Fruit fly (Drosophila melanogaster): Measurements from ENCODE around the gene cona.

cona gene

DNA sequence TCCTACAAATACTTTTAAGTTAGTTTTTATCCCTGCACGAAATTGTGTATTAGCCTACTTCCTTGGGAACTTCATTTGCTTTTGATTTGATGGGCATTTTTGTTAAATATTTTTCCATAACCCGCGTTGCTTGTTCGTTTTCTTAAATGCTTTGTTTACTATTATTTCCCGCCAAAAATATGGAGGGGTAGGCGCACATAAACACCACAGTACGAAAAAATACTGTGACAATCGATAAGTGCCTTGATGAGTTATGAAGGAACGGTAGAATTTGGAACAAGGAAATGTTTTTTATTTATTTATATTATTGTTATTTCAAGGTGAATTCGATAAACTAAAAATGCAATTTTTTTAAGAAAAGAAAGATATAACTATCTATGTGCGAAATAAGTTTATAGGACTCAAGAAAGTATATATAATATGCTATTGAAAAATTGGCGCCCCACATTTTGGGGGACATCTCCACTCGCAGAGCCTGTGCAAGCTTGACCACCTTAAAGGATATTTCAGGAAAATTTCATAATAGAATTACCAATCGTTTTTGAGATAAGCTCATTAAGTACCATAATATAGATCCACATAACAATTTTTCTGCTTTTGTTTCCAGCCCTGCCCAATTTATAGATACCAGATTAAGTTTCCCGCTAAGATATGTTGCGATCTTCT, 19.5 kb upstream of the cona start, which contains the start of the genes WRNexo and Nup43 (continued):
- TF ChIP-seq CG34376 (GFP tag; optimal IDR thresholded peaks at IDR 0.05) (no peak), Rx (GFP tag; IDR thresholded peaks at IDR 0.05) (0 out of 2 replicates have a peak, but pooled peaks have one; percentile 20), CG7357 (GFP tag; IDR thresholded peaks at IDR 0.05) (0 out of 3 replicates have a peak, but pooled peaks have one; percentile 23), HLHmδ (GFP tag; optimal IDR thresholded peaks at IDR 0.05) (no peak), CG4707 (GFP tag; optimal IDR thresholded peaks at IDR 0.05) (no peak), CG4730 (GFP tag; IDR thresholded peaks at IDR 0.05) (no peak), CG7271 (tag; optimal IDR thresholded peaks at IDR 0.05) (no peak), Meics (GFP tag; optimal IDR thresholded peaks at IDR 0.05) (peak; percentile 42), bcd (GFP tag; optimal IDR thresholded peaks at IDR 0.05) (peak; percentile 55), wdn (GFP tag; IDR thresholded peaks at IDR 0.05) (no peak), CG11085 (GFP tag; IDR thresholded peaks at IDR 0.05) (no peak), Ets65A (GFP tag) (peak; percentile 89), CG11560 (tag; IDR thresholded peaks at IDR 0.05) (no peak), Doc2 (GFP tag; IDR thresholded peaks at IDR 0.05) (no peak), nom (GFP tag; optimal IDR thresholded peaks at IDR 0.05) (no peak), CG4404 (GFP tag; IDR thresholded peaks at IDR 0.05) (peak; percentile 30; the same call in 1 of the 2 replicates), salm (tag; optimal IDR thresholded peaks at IDR 0.05) (no peak), Myb (GFP tag; optimal IDR thresholded peaks at IDR 0.05) (no peak), gsb (GFP tag; IDR thresholded peaks at IDR 0.05) (no peak), MBD-R2 (GFP tag; IDR thresholded peaks at IDR 0.05) (no peak), ato (GFP tag; IDR thresholded peaks at IDR 0.05; ENCODE audit: partially characterized antibody) (no peak), tgo (GFP tag; IDR thresholded peaks at IDR 0.05) (no peak), CG15269 (tag; optimal IDR thresholded peaks at IDR 0.05) (no peak), zf30C (GFP tag; optimal IDR thresholded peaks at IDR 0.05) (no peak), H15 (GFP tag; IDR thresholded peaks at IDR 0.05) (0 out of 3 replicates have a peak, but pooled peaks have one; percentile 31), CG9797 (GFP tag; optimal IDR thresholded peaks at IDR 0.05) (peak; percentile 60), CG3847 (GFP tag; IDR thresholded peaks at IDR 0.05) (peak; percentile 57), CG1233 (GFP tag; optimal IDR thresholded peaks at IDR 0.05) (no peak), CG12155 (GFP tag; optimal IDR thresholded peaks at IDR 0.05) (peak; percentile 40), CG10654 (GFP tag; optimal IDR thresholded peaks at IDR 0.05) (peak; percentile 25), CG12104 (GFP tag; optimal IDR thresholded peaks at IDR 0.05) (no peak), mld (GFP tag; IDR thresholded peaks at IDR 0.05; ENCODE audit: partially characterized antibody) (no peak), tap (tag; optimal IDR thresholded peaks at IDR 0.05) (no peak), ase (GFP tag; IDR thresholded peaks at IDR 0.05) (no peak), Opbp (GFP tag; IDR thresholded peaks at IDR 0.05; ENCODE audit: partially characterized antibody) (no peak), CG9609 (GFP tag; optimal IDR thresholded peaks at IDR 0.05) (peak; percentile 29), mam (GFP tag; optimal IDR thresholded peaks at IDR 0.05) (peak; percentile 61), gcm (GFP tag; optimal IDR thresholded peaks at IDR 0.05) (no peak), CrebB (tag; optimal IDR thresholded peaks at IDR 0.05) (no peak), insv (GFP tag; optimal IDR thresholded peaks at IDR 0.05) (no peak), lov (optimal IDR thresholded peaks at IDR 0.05) (no peak), lov (GFP tag; IDR thresholded peaks at IDR 0.05) (no peak), Dref (GFP tag; IDR thresholded peaks at IDR 0.05) (peak; percentile 50), CG3726 (GFP tag; IDR thresholded peaks at IDR 0.05) (no peak), B-H1 (GFP tag; IDR thresholded peaks at IDR 0.05) (no peak), D (optimal IDR thresholded peaks at IDR 0.05) (no peak), D (GFP tag; optimal IDR thresholded peaks at IDR 0.05) (no peak), CG2202 (tag; optimal IDR thresholded peaks at IDR 0.05) (no peak), CG15514 (GFP tag; optimal IDR thresholded peaks at IDR 0.05) (peak; percentile 18), CG6683 (GFP tag; optimal IDR thresholded peaks at IDR 0.05) (no peak), grau (tag; optimal IDR thresholded peaks at IDR 0.05) (peak; percentile 52)
